Fruit fly (Drosophila melanogaster) whole organism, adult: ENCODE data around the gene CG31174.

Source experiments
- CG1620 ChIP-seq: fragments of 200-800 bp; sonication (Bioruptor generic); optimal IDR thresholded peaks from 2 replicates; lab custom pipeline; 2016; ENCODE audit warnings: missing biosample characterization, missing genetic modification characterization
- Hr96 ChIP-seq: fragments of 200-800 bp; sonication (Bioruptor generic); optimal IDR thresholded peaks from 2 replicates; lab custom pipeline; 2016; ENCODE audit warnings: missing biosample characterization, missing genetic modification characterization
- cic ChIP-seq: fragments of 200-800 bp; sonication (Bioruptor generic); optimal IDR thresholded peaks from 2 replicates; lab custom pipeline; 2017; ENCODE audit warnings: missing biosample characterization, mild to moderate bottlenecking, missing genetic modification characterization, moderate library complexity

DNA sequence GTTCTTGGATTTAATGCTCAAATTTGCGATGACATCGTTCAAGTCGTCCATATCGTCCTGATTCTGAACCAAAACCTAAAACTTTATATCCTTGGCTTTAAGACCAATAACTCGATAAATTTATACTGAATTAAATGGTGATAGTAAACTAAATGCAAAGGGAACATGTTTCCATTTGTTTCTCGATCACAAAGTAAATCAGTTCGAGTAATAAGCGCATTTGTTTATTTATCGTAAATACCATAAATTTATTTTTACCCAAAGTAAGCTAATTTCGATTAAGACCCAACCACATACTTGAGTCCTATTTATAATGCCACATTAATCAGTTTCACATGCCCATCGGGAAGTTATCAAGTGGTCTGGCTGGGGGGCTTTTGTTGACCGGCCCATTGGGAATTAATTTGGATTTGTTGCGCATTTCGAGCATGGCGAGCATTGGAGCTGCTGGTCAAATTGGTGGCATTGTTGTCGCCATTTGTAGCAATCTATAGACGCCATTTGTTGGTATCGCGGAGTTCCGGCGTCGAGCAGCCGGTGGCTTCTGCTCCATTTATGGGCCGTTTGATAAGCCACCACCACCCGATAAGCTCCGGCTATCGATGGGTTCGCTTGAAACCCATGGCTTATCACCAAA lies at the start of gene CG31174:
- TF ChIP-seq Hr96 (GFP tag; lab: Kevin White, UChicago) (no peak), cic (GFP tag; lab: Kevin White, UChicago) (no peak), CG1620 (GFP tag; lab: Kevin White, UChicago) (no peak)
